Fruit fly (Drosophila melanogaster): ENCODE results near the gene Cyp303a1.

- TF ChIP-seq rgr (GFP tag; optimal IDR thresholded peaks at IDR 0.05) (no peak), br (GFP tag; optimal IDR thresholded peaks at IDR 0.05) (no peak), Abd-B (GFP tag; optimal IDR thresholded peaks at IDR 0.05) (no peak)
These were observed 23.1 kb downstream of the Cyp303a1 start for dm6 chr2L:16317131-16317530.
